In genomic region chrX:15353654-15354053, dm6 we compare ENCODE assay signal across 2 fruit fly cellular contexts.
TF ChIP-seq lines count a peak whose summit lies in the region.

No protein-coding gene starts in this region.

- peak; percentile 89 to 90 for TF ChIP-seq CTCF in S2 (optimal IDR thresholded peaks at IDR 0.05; lab: Kevin White, UChicago)
- TF ChIP-seq CTCF in whole organism, embryonic (GFP tag; optimal IDR thresholded peaks at IDR 0.05; lab: Kevin White, UChicago): peak; percentile 89

TF ChIP-seq in whole organism, embryonic, 481 proteins besides CTCF, POLR2A, EP300 and RAD21:
- TF ChIP-seq CG4707 (GFP tag; optimal IDR thresholded peaks at IDR 0.05; lab: Kevin White, UChicago) (no peak), CG8924 (tag; optimal IDR thresholded peaks at IDR 0.05; lab: Kevin White, UChicago) (no peak), CG6272 (GFP tag; IDR thresholded peaks at IDR 0.05; lab: Robert Waterston, UW) (no peak), onecut (GFP tag; IDR thresholded peaks at IDR 0.05; lab: Robert Waterston, UW) (no peak), Med (GFP tag; lab: Kevin White, UChicago) (peak; percentile 10), CG1832 (GFP tag; optimal IDR thresholded peaks at IDR 0.05; lab: Kevin White, UChicago) (no peak), Sin3A (optimal IDR thresholded peaks at IDR 0.05; lab: Kevin White, UChicago) (no peak), pfk (GFP tag; optimal IDR thresholded peaks at IDR 0.05; lab: Kevin White, UChicago) (no peak), CG10959 (GFP tag; IDR thresholded peaks at IDR 0.05; lab: Robert Waterston, UW) (no peak), CG15696 (tag; optimal IDR thresholded peaks at IDR 0.05; lab: Kevin White, UChicago) (peak; percentile 33), Hmx (GFP tag; optimal IDR thresholded peaks at IDR 0.05; lab: Kevin White, UChicago) (no peak), Hr3 (GFP tag; optimal IDR thresholded peaks at IDR 0.05; lab: Kevin White, UChicago) (no peak), Dip2 (GFP tag; IDR thresholded peaks at IDR 0.05; lab: Robert Waterston, UW) (peak; percentile 87), yki (optimal IDR thresholded peaks at IDR 0.05; lab: Kevin White, UChicago) (no peak), dmrt99B (tag; optimal IDR thresholded peaks at IDR 0.05; lab: Kevin White, UChicago) (no peak), CG8765 (GFP tag; IDR thresholded peaks at IDR 0.05; lab: Robert Waterston, UW) (no peak), zen (tag; optimal IDR thresholded peaks at IDR 0.05; lab: Kevin White, UChicago) (no peak), ewg (GFP tag; optimal IDR thresholded peaks at IDR 0.05; lab: Kevin White, UChicago) (no peak), CG11247 (GFP tag; IDR thresholded peaks at IDR 0.05; lab: Robert Waterston, UW) (no peak), CG2129 (GFP tag; IDR thresholded peaks at IDR 0.05; lab: Robert Waterston, UW; ENCODE audit: partially characterized antibody) (no peak), sob (GFP tag; IDR thresholded peaks at IDR 0.05; lab: Robert Waterston, UW) (no peak), CG4282 (GFP tag; optimal IDR thresholded peaks at IDR 0.05; lab: Kevin White, UChicago) (no peak), CG3726 (GFP tag; IDR thresholded peaks at IDR 0.05; lab: Robert Waterston, UW) (no peak)
